Fruit fly (Drosophila melanogaster) whole organism, embryonic: Measurements from ENCODE around the gene CG31360.
A peak's percentile ranks its signal among the peaks of the same experiment; 100 is the strongest.

ENCODE experiments used
- ATbp ChIP-seq: fragments of 200-800 bp; sonication (Bioruptor generic); optimal IDR thresholded peaks from 2 replicates; lab custom pipeline; 2017; ENCODE audit warnings: missing biosample characterization, mild to moderate bottlenecking, missing genetic modification characterization, missing genetic modification reagents
- Atf3 ChIP-seq: fragments of 200-800 bp; sonication (Bioruptor generic); optimal IDR thresholded peaks from 3 replicates; lab custom pipeline; 2016; ENCODE audit warnings: missing biosample characterization, missing genetic modification characterization
- Atf6 ChIP-seq: fragments of 200-800 bp; sonication (Bioruptor generic); IDR thresholded peaks from 2 replicates; pipeline ENCODE4 v1.3.6; 2022; ENCODE audit warnings: missing biosample characterization, missing genetic modification characterization
- B-H2 ChIP-seq: fragments of 200-800 bp; sonication (Bioruptor generic); optimal IDR thresholded peaks from 2 replicates; lab custom pipeline; 2018; ENCODE audit warnings: missing biosample characterization, mild to moderate bottlenecking, missing genetic modification characterization
- Bdp1 ChIP-seq: fragments of 200-800 bp; sonication (Bioruptor generic); optimal IDR thresholded peaks from 3 replicates; lab custom pipeline; 2016; ENCODE audit warnings: missing biosample characterization, missing genetic modification characterization
- Blimp-1 ChIP-seq: fragments of 200-800 bp; sonication (Bioruptor generic); optimal IDR thresholded peaks from 3 replicates; lab custom pipeline; 2018; ENCODE audit warnings: missing biosample characterization, missing genetic modification characterization, mild to moderate bottlenecking, moderate library complexity, missing genetic modification reagents
- CG10462 ChIP-seq: fragments of 200-800 bp; sonication (Bioruptor generic); optimal IDR thresholded peaks from 2 replicates; lab custom pipeline; 2016; ENCODE audit warnings: missing biosample characterization, missing genetic modification characterization
- CG1233 ChIP-seq: fragments of 200-800 bp; sonication (Bioruptor generic); optimal IDR thresholded peaks from 4 replicates; lab custom pipeline; 2018; ENCODE audit warnings: missing biosample characterization, mild to moderate bottlenecking, missing genetic modification characterization
- CG12744 ChIP-seq: fragments of 200-800 bp; sonication (Bioruptor generic); optimal IDR thresholded peaks from 2 replicates; lab custom pipeline; 2016; ENCODE audit warnings: missing biosample characterization, missing genetic modification characterization
- CG14050 ChIP-seq: fragments of 200-800 bp; sonication (Bioruptor generic); IDR thresholded peaks from 3 replicates; pipeline ENCODE4 v1.3.6; 2022; ENCODE audit warnings: missing biosample characterization, missing genetic modification characterization
- CG15514 ChIP-seq: fragments of 200-800 bp; sonication (Bioruptor generic); optimal IDR thresholded peaks from 3 replicates; lab custom pipeline; 2017; ENCODE audit warnings: missing biosample characterization, missing genetic modification characterization, mild to moderate bottlenecking, moderate library complexity, missing genetic modification reagents
- CG2678 ChIP-seq: fragments of 200-800 bp; sonication (Bioruptor generic); optimal IDR thresholded peaks from 3 replicates; lab custom pipeline; 2019; ENCODE audit warnings: missing biosample characterization, mild to moderate bottlenecking, missing genetic modification characterization, moderate library complexity
- CG30403 ChIP-seq: fragments of 200-800 bp; sonication (Bioruptor generic); optimal IDR thresholded peaks from 3 replicates; lab custom pipeline; 2016; ENCODE audit warnings: missing biosample characterization, missing genetic modification characterization
- CG31365 ChIP-seq: fragments of 200-800 bp; sonication (Bioruptor generic); optimal IDR thresholded peaks from 2 replicates; lab custom pipeline; 2018; ENCODE audit warnings: missing biosample characterization, mild to moderate bottlenecking, missing genetic modification characterization
- CG4424 ChIP-seq: fragments of 200-800 bp; sonication (Bioruptor generic); optimal IDR thresholded peaks from 3 replicates; lab custom pipeline; 2016; ENCODE audit warnings: missing biosample characterization, missing genetic modification characterization
- CG4707 ChIP-seq: fragments of 200-800 bp; sonication (Bioruptor generic); optimal IDR thresholded peaks from 2 replicates; lab custom pipeline; 2018; ENCODE audit warnings: missing biosample characterization, mild to moderate bottlenecking, missing genetic modification characterization, moderate library complexity
- CG4854 ChIP-seq: fragments of 200-800 bp; sonication (Bioruptor generic); optimal IDR thresholded peaks from 2 replicates; lab custom pipeline; 2016; ENCODE audit warnings: missing biosample characterization, missing genetic modification characterization, inconsistent platforms
- CG5245 ChIP-seq: fragments of 200-800 bp; sonication (Bioruptor generic); optimal IDR thresholded peaks from 3 replicates; lab custom pipeline; 2016; ENCODE audit warnings: missing biosample characterization, missing genetic modification characterization
- CG6689 ChIP-seq: fragments of 200-800 bp; sonication (Bioruptor generic); IDR thresholded peaks from 2 replicates; pipeline ENCODE4 v1.3.6; 2022; ENCODE audit warnings: missing biosample characterization, missing genetic modification characterization
- CG6854 ChIP-seq: fragments of 200-800 bp; sonication (Bioruptor generic); optimal IDR thresholded peaks from 3 replicates; lab custom pipeline; 2017; ENCODE audit warnings: missing biosample characterization, mild to moderate bottlenecking, missing genetic modification characterization
- CG8359 ChIP-seq: fragments of 200-800 bp; sonication (Bioruptor generic); optimal IDR thresholded peaks from 2 replicates; lab custom pipeline; 2017; ENCODE audit warnings: missing biosample characterization, mild to moderate bottlenecking, missing genetic modification characterization, borderline replicate concordance
- CG8924 ChIP-seq: fragments of 200-800 bp; optimal IDR thresholded peaks from 3 replicates; lab custom pipeline; 2019; ENCODE audit warnings: missing biosample characterization, mild to moderate bottlenecking, missing genetic modification characterization, moderate library complexity
- Chrac-16 ChIP-seq: fragments of 200-800 bp; sonication (Bioruptor generic); optimal IDR thresholded peaks from 3 replicates; lab custom pipeline; 2016; ENCODE audit warnings: missing biosample characterization, missing genetic modification characterization
- D19B ChIP-seq: fragments of 200-800 bp; sonication (Bioruptor generic); optimal IDR thresholded peaks from 2 replicates; lab custom pipeline; 2017; ENCODE audit warnings: missing biosample characterization, mild to moderate bottlenecking, missing genetic modification characterization
- Dfd ChIP-seq, 2 experiments: fragments of >200 bp; optimal IDR thresholded peaks; 2 replicates each; lab custom pipeline; 2017; ENCODE audit warnings: missing biosample characterization in 2 of 2, missing genetic modification characterization in 2 of 2
- Doc2 ChIP-seq: fragments of 200-800 bp; sonication (Bioruptor generic); IDR thresholded peaks from 2 replicates; pipeline ENCODE4 v1.3.6; 2022; ENCODE audit warnings: missing biosample characterization, missing genetic modification characterization
- Fer3 ChIP-seq: fragments of 200-800 bp; sonication (Bioruptor generic); optimal IDR thresholded peaks from 2 replicates; lab custom pipeline; 2018; ENCODE audit warnings: missing biosample characterization, mild to moderate bottlenecking, missing genetic modification characterization, moderate library complexity
- Lhr ChIP-seq: fragments of 200-800 bp; sonication (Bioruptor generic); optimal IDR thresholded peaks from 3 replicates; lab custom pipeline; 2017; ENCODE audit warnings: mild to moderate bottlenecking, missing biosample characterization, missing genetic modification reagents, missing genetic modification characterization
- Mad ChIP-seq: fragments of 200-800 bp; sonication (Bioruptor generic); optimal IDR thresholded peaks from 2 replicates; lab custom pipeline; 2016; ENCODE audit warnings: missing biosample characterization, missing genetic modification characterization
- NfI ChIP-seq: fragments of 200-800 bp; sonication (Bioruptor generic); optimal IDR thresholded peaks from 3 replicates; lab custom pipeline; 2018; ENCODE audit warnings: missing biosample characterization, mild to moderate bottlenecking, missing genetic modification characterization, moderate library complexity
- aop ChIP-seq: fragments of 200-800 bp; sonication (Bioruptor generic); IDR thresholded peaks from 2 replicates; pipeline ENCODE4 v1.3.6; 2022; ENCODE audit warnings: missing biosample characterization, missing genetic modification characterization
- bbx ChIP-seq: fragments of 200-800 bp; sonication (Bioruptor generic); IDR thresholded peaks from 2 replicates; pipeline ENCODE4 v1.3.6; 2022; ENCODE audit warnings: missing biosample characterization, missing genetic modification characterization; ENCODE audit not compliant: partially characterized antibody
- bcd ChIP-seq: fragments of 200-800 bp; sonication (Bioruptor generic); optimal IDR thresholded peaks from 2 replicates; lab custom pipeline; 2017; ENCODE audit warnings: missing biosample characterization, mild to moderate bottlenecking, missing genetic modification characterization
- cg ChIP-seq: fragments of 200-800 bp; sonication (Bioruptor generic); optimal IDR thresholded peaks from 3 replicates; lab custom pipeline; 2019; ENCODE audit warnings: missing biosample characterization, mild to moderate bottlenecking, missing genetic modification characterization, moderate library complexity
- croc ChIP-seq: fragments of 200-800 bp; sonication (Bioruptor generic); conservative IDR thresholded peaks from 3 replicates; pipeline ENCODE4 v1.3.6; 2022; ENCODE audit warnings: missing biosample characterization, missing genetic modification characterization
- dysf ChIP-seq: fragments of 200-800 bp; sonication (Bioruptor generic); IDR thresholded peaks from 3 replicates; pipeline ENCODE4 v1.3.6; 2022; ENCODE audit warnings: missing biosample characterization, missing genetic modification characterization
- esg ChIP-seq: fragments of 200-800 bp; sonication (Bioruptor generic); conservative IDR thresholded peaks from 2 replicates; pipeline ENCODE4 v1.3.6; 2022; ENCODE audit warnings: missing biosample characterization, missing genetic modification characterization
- exex ChIP-seq: fragments of 200-800 bp; sonication (Bioruptor generic); optimal IDR thresholded peaks from 4 replicates; lab custom pipeline; 2018; ENCODE audit warnings: missing biosample characterization, mild to moderate bottlenecking, missing genetic modification characterization, moderate library complexity
- inv ChIP-seq: fragments of 200-800 bp; sonication (Bioruptor generic); IDR thresholded peaks from 2 replicates; pipeline ENCODE4 v1.3.6; 2022; ENCODE audit warnings: missing biosample characterization, missing genetic modification characterization; ENCODE audit not compliant: partially characterized antibody
- kay ChIP-seq: fragments of 200-800 bp; sonication (Bioruptor generic); optimal IDR thresholded peaks from 2 replicates; lab custom pipeline; 2016; ENCODE audit warnings: missing biosample characterization, missing genetic modification characterization
- kni ChIP-seq: fragments of 200-800 bp; sonication (Bioruptor generic); optimal IDR thresholded peaks from 3 replicates; lab custom pipeline; 2017; ENCODE audit warnings: mild to moderate bottlenecking, missing biosample characterization, missing genetic modification reagents, missing genetic modification characterization
- mld ChIP-seq: fragments of 200-800 bp; sonication (Bioruptor generic); IDR thresholded peaks from 3 replicates; pipeline ENCODE4 v1.3.6; 2022; ENCODE audit warnings: missing biosample characterization, missing genetic modification characterization; ENCODE audit not compliant: partially characterized antibody
- prd ChIP-seq, 3 experiments: fragments of >200 bp in 2 of 3; fragments of 200-800 bp in 1 of 3; sonication (Bioruptor generic) in 1 of 3; optimal IDR thresholded peaks in 2 of 3; IDR thresholded peaks in 1 of 3; 2 replicates in 2 of 3; 3 replicates in 1 of 3; pipeline versions ENCODE4 v1.3.6 to Lab custom; 2017 to 2022; ENCODE audit warnings: missing biosample characterization in 1 of 3, missing genetic modification characterization in 1 of 3
- seq ChIP-seq: fragments of 200-800 bp; sonication (Bioruptor generic); IDR thresholded peaks from 2 replicates; pipeline ENCODE4 v1.3.6; 2022; ENCODE audit warnings: missing biosample characterization, missing genetic modification characterization
- stc ChIP-seq: fragments of 200-800 bp; sonication (Bioruptor generic); IDR thresholded peaks from 2 replicates; pipeline ENCODE4 v1.3.6; 2022; ENCODE audit warnings: missing biosample characterization, missing genetic modification characterization
- tgo ChIP-seq: fragments of 200-800 bp; sonication (Bioruptor generic); IDR thresholded peaks from 3 replicates; pipeline ENCODE4 v1.3.6; 2022; ENCODE audit warnings: missing biosample characterization, missing genetic modification characterization
- wdn ChIP-seq: fragments of 200-800 bp; sonication (Bioruptor generic); IDR thresholded peaks from 2 replicates; pipeline ENCODE4 v1.3.6; 2022; ENCODE audit warnings: missing biosample characterization, missing genetic modification characterization
- zfh1 ChIP-seq: fragments of 200-800 bp; sonication (Bioruptor generic); IDR thresholded peaks from 3 replicates; pipeline ENCODE4 v1.3.6; 2022; ENCODE audit warnings: missing biosample characterization, missing genetic modification characterization

Gene CG31360

DNA sequence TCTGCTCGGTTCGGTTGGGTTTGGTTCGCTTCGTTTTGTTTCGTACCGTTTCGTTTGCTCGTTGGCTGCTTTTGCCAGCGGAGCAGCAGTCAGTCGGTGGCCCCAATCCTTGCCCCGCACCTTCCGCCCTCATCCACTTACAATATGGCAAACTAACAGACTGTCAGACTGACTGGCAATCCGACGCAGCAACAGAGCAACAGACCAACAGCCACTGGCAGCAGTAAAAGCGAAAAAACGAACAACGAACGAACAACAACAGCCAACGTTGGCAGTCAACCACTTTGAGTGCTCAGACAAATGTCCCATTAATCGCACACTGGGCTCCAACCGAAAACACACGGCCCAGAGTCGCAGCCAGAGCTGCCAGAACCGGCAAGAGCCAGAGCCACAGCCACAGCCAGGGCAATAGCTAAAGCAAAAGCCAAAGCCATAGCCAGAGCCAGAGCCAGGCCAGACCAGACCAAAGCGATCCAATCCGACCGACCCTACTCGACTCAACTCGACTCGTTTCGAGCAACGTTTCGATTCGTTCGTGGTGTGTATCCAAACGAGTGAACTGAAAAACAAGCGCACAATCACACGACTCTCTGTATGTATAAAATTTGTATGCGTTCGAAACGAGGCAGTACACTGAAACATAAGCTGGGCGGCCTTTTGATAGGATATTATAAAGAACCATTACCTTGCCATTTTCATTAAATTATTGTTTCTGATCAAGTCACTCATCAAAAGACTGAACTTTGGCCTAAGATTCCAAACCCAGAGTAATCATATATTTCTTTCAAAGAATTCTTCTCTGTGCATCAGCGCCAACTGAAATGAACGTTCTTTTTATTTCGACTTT, 19.0 kb downstream of the CG31360 start (continued):
- TF ChIP-seq CG1233 (GFP tag; lab: Kevin White, UChicago): peak; percentile 98
- TF ChIP-seq CG30403 (GFP tag; lab: Kevin White, UChicago): peak; percentile 100
- peak; percentile 99 for TF ChIP-seq CG8924 (tag; lab: Kevin White, UChicago)
- TF ChIP-seq B-H2 (GFP tag; lab: Kevin White, UChicago): peak; percentile 66
- TF ChIP-seq CG15514 (GFP tag; lab: Kevin White, UChicago): peak; percentile 95
- TF ChIP-seq Atf6: peak; percentile 99
- TF ChIP-seq Bdp1 (GFP tag; lab: Kevin White, UChicago): peak; percentile 95
- TF ChIP-seq CG2678 (tag; lab: Kevin White, UChicago): peak; percentile 99
- no peak for TF ChIP-seq Dfd (GFP tag; optimal IDR thresholded peaks at IDR 0.05; lab: Kevin White, UChicago)
- peak; percentile 99 for TF ChIP-seq CG6689 (GFP tag; lab: Robert Waterston, UW)
- peak; percentile 98 for TF ChIP-seq wdn (GFP tag; lab: Robert Waterston, UW)
- peak; percentile 99 for TF ChIP-seq CG4854
- TF ChIP-seq Atf3 (GFP tag; lab: Kevin White, UChicago): peak; percentile 99
- TF ChIP-seq NfI (GFP tag; lab: Kevin White, UChicago): peak; percentile 99
- peak; percentile 99 for TF ChIP-seq CG12744 (GFP tag; lab: Kevin White, UChicago)
- TF ChIP-seq CG31365 (tag; lab: Kevin White, UChicago): peak; percentile 92
- no peak for TF ChIP-seq prd (optimal IDR thresholded peaks at IDR 0.05; lab: Kevin White, UChicago)
- peak; percentile 99 for TF ChIP-seq prd (GFP tag; IDR thresholded peaks at IDR 0.05; lab: Robert Waterston, UW)
- TF ChIP-seq cg (GFP tag; lab: Kevin White, UChicago): peak; percentile 45
- TF ChIP-seq CG10462 (GFP tag; lab: Kevin White, UChicago): peak; percentile 99
- peak; percentile 99 for TF ChIP-seq CG4424 (GFP tag; lab: Kevin White, UChicago)
- TF ChIP-seq aop (GFP tag; lab: Robert Waterston, UW): peak; percentile 93
- no peak for TF ChIP-seq mld (GFP tag; lab: Robert Waterston, UW)
- peak; percentile 94 for TF ChIP-seq D19B (GFP tag; lab: Kevin White, UChicago)
- TF ChIP-seq kay (GFP tag; lab: Kevin White, UChicago): peak; percentile 99
- peak; percentile 89 for TF ChIP-seq kni (GFP tag; lab: Kevin White, UChicago)
- TF ChIP-seq ATbp: peak; percentile 99
- TF ChIP-seq CG4707 (GFP tag; lab: Kevin White, UChicago): peak; percentile 95
- TF ChIP-seq Doc2 (GFP tag; lab: Robert Waterston, UW): peak; percentile 96
- TF ChIP-seq seq (GFP tag; lab: Robert Waterston, UW): peak; percentile 100
- TF ChIP-seq Chrac-16: peak; percentile 99
- TF ChIP-seq bbx (GFP tag; lab: Robert Waterston, UW): no peak
- peak; percentile 97 for TF ChIP-seq Lhr (GFP tag; lab: Kevin White, UChicago)
- peak; percentile 98 for TF ChIP-seq Blimp-1 (GFP tag; lab: Kevin White, UChicago)
- peak; percentile 99 for TF ChIP-seq zfh1 (GFP tag; lab: Robert Waterston, UW)
- TF ChIP-seq bcd (GFP tag; lab: Kevin White, UChicago): peak; percentile 99
- peak; percentile 94 for TF ChIP-seq CG8359 (GFP tag; lab: Kevin White, UChicago)
- peak; percentile 98 for TF ChIP-seq CG6854 (GFP tag; lab: Kevin White, UChicago)
- TF ChIP-seq croc (GFP tag; lab: Robert Waterston, UW): peak; percentile 97
- TF ChIP-seq inv (GFP tag; lab: Robert Waterston, UW): no peak
- TF ChIP-seq tgo (GFP tag; lab: Robert Waterston, UW): peak; percentile 99
- TF ChIP-seq esg (GFP tag; lab: Robert Waterston, UW): peak; percentile 99
- peak; percentile 99 for TF ChIP-seq dysf
- peak; percentile 88 for TF ChIP-seq exex (tag; lab: Kevin White, UChicago)
- TF ChIP-seq CG5245 (GFP tag; lab: Kevin White, UChicago): peak; percentile 99
- TF ChIP-seq Mad (GFP tag; lab: Kevin White, UChicago): peak; percentile 99
- peak; percentile 99 for TF ChIP-seq stc (GFP tag; lab: Robert Waterston, UW)
- peak; percentile 99 for TF ChIP-seq CG14050 (GFP tag; lab: Robert Waterston, UW)
- peak; percentile 99 for TF ChIP-seq Fer3
